Worm (Caenorhabditis elegans): ENCODE measurements around the gene vps-24.

ce11 chrII:4966576-4966975 is 27.2 kb upstream of the vps-24 start:
- TF ChIP-seq T22C8.4 (GFP tag; IDR thresholded peaks at IDR 0.05) (no peak), med-1 (GFP tag; optimal IDR thresholded peaks at IDR 0.05; ENCODE audit: insufficient read depth) (no peak), flt-1 (GFP tag; IDR thresholded peaks at IDR 0.05) (no peak), ref-1 (GFP tag; conservative IDR thresholded peaks at IDR 0.05) (no peak)
